Fruit fly (Drosophila melanogaster) whole organism, pupa: ENCODE data around the gene Gmap.

ENCODE experiments used
- CG10348 ChIP-seq: fragments of 200-800 bp; sonication (Bioruptor generic); IDR thresholded peaks from 2 replicates; pipeline ENCODE4 v1.3.6; 2022; ENCODE audit warnings: missing biosample characterization, missing genetic modification characterization
- CG12605 ChIP-seq: fragments of 200-800 bp; sonication (Bioruptor generic); IDR thresholded peaks from 2 replicates; pipeline ENCODE4 v1.3.6; 2022; ENCODE audit warnings: missing biosample characterization, missing genetic modification characterization
- CG13204 ChIP-seq: fragments of 200-800 bp; sonication (Bioruptor generic); optimal IDR thresholded peaks from 2 replicates; lab custom pipeline; 2018; ENCODE audit warnings: missing biosample characterization, mild to moderate bottlenecking, missing genetic modification characterization, moderate library complexity
- CG14655 ChIP-seq: fragments of 200-800 bp; sonication (Bioruptor generic); optimal IDR thresholded peaks from 3 replicates; lab custom pipeline; 2017; ENCODE audit warnings: mild to moderate bottlenecking, missing biosample characterization, missing genetic modification reagents, missing genetic modification characterization
- CG15710 ChIP-seq: fragments of 200-800 bp; sonication (Bioruptor generic); optimal IDR thresholded peaks from 2 replicates; lab custom pipeline; 2018; ENCODE audit warnings: missing biosample characterization, mild to moderate bottlenecking, missing genetic modification characterization, moderate library complexity
- CG17806 ChIP-seq: fragments of 200-800 bp; sonication (Bioruptor generic); optimal IDR thresholded peaks from 2 replicates; lab custom pipeline; 2018; ENCODE audit warnings: missing biosample characterization, mild to moderate bottlenecking, missing genetic modification characterization, moderate library complexity
- CG32121 ChIP-seq: fragments of 200-800 bp; sonication (Bioruptor generic); IDR thresholded peaks from 2 replicates; pipeline ENCODE4 v1.3.6; 2022; ENCODE audit warnings: missing biosample characterization, missing genetic modification characterization
- CG34367 ChIP-seq: fragments of 200-800 bp; sonication (Bioruptor generic); optimal IDR thresholded peaks from 2 replicates; lab custom pipeline; 2018; ENCODE audit warnings: missing biosample characterization, mild to moderate bottlenecking, missing genetic modification characterization
- CG4496 ChIP-seq: fragments of 200-800 bp; sonication (Bioruptor generic); IDR thresholded peaks from 3 replicates; pipeline ENCODE4 v1.3.6; 2022; ENCODE audit warnings: missing biosample characterization, missing genetic modification characterization
- CG8159 ChIP-seq: fragments of 200-800 bp; sonication (Bioruptor generic); optimal IDR thresholded peaks from 3 replicates; lab custom pipeline; 2018; ENCODE audit warnings: missing biosample characterization, mild to moderate bottlenecking, missing genetic modification characterization, moderate library complexity
- CG8301 ChIP-seq: fragments of 200-800 bp; sonication (Bioruptor generic); optimal IDR thresholded peaks from 2 replicates; lab custom pipeline; 2018; ENCODE audit warnings: missing biosample characterization, mild to moderate bottlenecking, missing genetic modification characterization
- CG9948 ChIP-seq: fragments of 200-800 bp; sonication (Bioruptor generic); optimal IDR thresholded peaks from 2 replicates; lab custom pipeline; 2018; ENCODE audit warnings: missing biosample characterization, mild to moderate bottlenecking, missing genetic modification characterization, moderate library complexity
- D1 ChIP-seq: fragments of 200-800 bp; sonication (Bioruptor generic); optimal IDR thresholded peaks from 2 replicates; lab custom pipeline; 2018; ENCODE audit warnings: missing biosample characterization, mild to moderate bottlenecking, missing genetic modification characterization, moderate library complexity
- EcR ChIP-seq: fragments of 200-800 bp; sonication (Bioruptor generic); optimal IDR thresholded peaks from 3 replicates; lab custom pipeline; 2019; ENCODE audit warnings: missing biosample characterization, missing genetic modification characterization, mild to moderate bottlenecking, moderate library complexity, missing genetic modification reagents
- Ets98B ChIP-seq: fragments of 200-800 bp; sonication (Bioruptor generic); IDR thresholded peaks from 2 replicates; pipeline ENCODE4 v1.3.6; 2022; ENCODE audit warnings: missing biosample characterization, missing genetic modification characterization
- Pif1A ChIP-seq: fragments of 200-800 bp; sonication (Bioruptor generic); optimal IDR thresholded peaks from 3 replicates; lab custom pipeline; 2016; ENCODE audit warnings: missing biosample characterization, missing genetic modification characterization
- Pif1B ChIP-seq: fragments of 200-800 bp; sonication (Bioruptor generic); optimal IDR thresholded peaks from 3 replicates; lab custom pipeline; 2016; ENCODE audit warnings: missing biosample characterization, missing genetic modification characterization
- Snoo ChIP-seq: fragments of 200-800 bp; sonication (Bioruptor generic); optimal IDR thresholded peaks from 3 replicates; lab custom pipeline; 2017; ENCODE audit warnings: missing biosample characterization, mild to moderate bottlenecking, missing genetic modification characterization, inconsistent platforms
- fd96Ca ChIP-seq: fragments of 200-800 bp; sonication (Bioruptor generic); IDR thresholded peaks from 3 replicates; pipeline ENCODE4 v1.3.6; 2022; ENCODE audit warnings: missing biosample characterization, missing genetic modification characterization
- gl ChIP-seq: fragments of 200-800 bp; sonication (Bioruptor generic); optimal IDR thresholded peaks from 2 replicates; lab custom pipeline; 2018; ENCODE audit warnings: missing biosample characterization, mild to moderate bottlenecking, missing genetic modification characterization
- rn ChIP-seq: fragments of 200-800 bp; sonication (Bioruptor generic); IDR thresholded peaks from 2 replicates; pipeline ENCODE4 v1.3.6; 2022; ENCODE audit warnings: missing biosample characterization, missing genetic modification characterization

The Gmap gene

dm6 chrX:15495600-15496379, 9.1 kb downstream of the Gmap start:
- TF ChIP-seq CG34367 (tag; lab: Kevin White, UChicago): no peak
- TF ChIP-seq Ets98B (GFP tag; lab: Robert Waterston, UW): no peak
- TF ChIP-seq CG12605 (GFP tag; lab: Robert Waterston, UW): no peak
- no peak for TF ChIP-seq CG4496 (GFP tag; lab: Robert Waterston, UW)
- no peak for TF ChIP-seq Snoo
- TF ChIP-seq EcR (GFP tag; lab: Kevin White, UChicago): no peak
- TF ChIP-seq CG10348: no peak
- TF ChIP-seq CG15710 (tag; lab: Kevin White, UChicago): no peak
- no peak for TF ChIP-seq CG8301 (tag; lab: Kevin White, UChicago)
- no peak for TF ChIP-seq CG14655 (GFP tag; lab: Kevin White, UChicago)

- TF ChIP-seq Ets98B (GFP tag; lab: Robert Waterston, UW) (no peak), CG14655 (GFP tag; lab: Kevin White, UChicago) (no peak), CG32121 (no peak), EcR (GFP tag; lab: Kevin White, UChicago) (no peak), CG8301 (tag; lab: Kevin White, UChicago) (no peak), CG10348 (no peak), CG4496 (GFP tag; lab: Robert Waterston, UW) (no peak), D1 (tag; lab: Kevin White, UChicago) (no peak), CG17806 (no peak), CG34367 (tag; lab: Kevin White, UChicago) (no peak), Pif1B (GFP tag; lab: Kevin White, UChicago) (no peak), CG12605 (GFP tag; lab: Robert Waterston, UW) (no peak), CG9948 (tag; lab: Kevin White, UChicago) (no peak), Snoo (no peak), rn (GFP tag; lab: Robert Waterston, UW) (no peak), gl (tag; lab: Kevin White, UChicago) (no peak), fd96Ca (no peak), CG8159 (no peak)
Observed at dm6 chrX:15496651-15497409, 10.1 kb downstream of the Gmap start.

dm6 chrX:15497440-15498271, 10.9 kb downstream of the Gmap start:
- no peak for TF ChIP-seq rn (GFP tag; lab: Robert Waterston, UW)
- TF ChIP-seq CG10348: no peak
- no peak for TF ChIP-seq CG32121
- TF ChIP-seq D1 (tag; lab: Kevin White, UChicago): no peak
- no peak for TF ChIP-seq fd96Ca
- TF ChIP-seq CG12605 (GFP tag; lab: Robert Waterston, UW): 0 out of 2 replicates have a peak, but pooled peaks have one; percentile 7
- TF ChIP-seq Pif1A (GFP tag; lab: Kevin White, UChicago): no peak
- TF ChIP-seq Pif1B (GFP tag; lab: Kevin White, UChicago): no peak
- no peak for TF ChIP-seq CG8301 (tag; lab: Kevin White, UChicago)
- no peak for TF ChIP-seq Snoo
- no peak for TF ChIP-seq CG4496 (GFP tag; lab: Robert Waterston, UW)
- TF ChIP-seq CG34367 (tag; lab: Kevin White, UChicago): no peak
- TF ChIP-seq CG13204 (GFP tag; lab: Kevin White, UChicago): peak; percentile 41
- TF ChIP-seq CG9948 (tag; lab: Kevin White, UChicago): no peak
- no peak for TF ChIP-seq CG14655 (GFP tag; lab: Kevin White, UChicago)
- no peak for TF ChIP-seq EcR (GFP tag; lab: Kevin White, UChicago)
- no peak for TF ChIP-seq Ets98B (GFP tag; lab: Robert Waterston, UW)
- TF ChIP-seq gl (tag; lab: Kevin White, UChicago): no peak
- TF ChIP-seq, all 21 proteins: peak for 2

DNA sequence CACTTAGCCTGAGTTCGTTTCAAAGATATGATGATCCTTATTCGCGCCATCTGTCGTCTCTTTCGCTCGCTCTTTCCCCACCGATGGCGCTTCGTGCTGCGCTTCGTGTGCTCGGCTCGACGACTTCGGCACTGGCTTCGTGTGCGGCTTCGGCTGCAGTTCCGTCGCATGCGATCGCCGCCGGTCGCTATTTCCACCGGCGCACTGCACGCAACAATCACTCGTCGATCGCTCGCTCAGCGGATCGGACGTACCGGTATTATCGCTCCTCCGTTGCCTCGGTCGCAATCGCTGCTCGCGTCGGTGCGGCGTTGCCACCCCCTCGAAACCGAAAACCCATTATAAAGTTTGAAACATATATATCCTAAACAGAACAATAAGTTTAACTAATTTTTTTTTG, 12.1 kb downstream of the Gmap start:
- TF ChIP-seq CG10348 (no peak), CG8159 (peak; percentile 25), Pif1A (GFP tag; lab: Kevin White, UChicago) (peak; percentile 51), CG15710 (tag; lab: Kevin White, UChicago) (peak; percentile 13), fd96Ca (0 out of 3 replicates have a peak, but pooled peaks have one; percentile 12), CG34367 (tag; lab: Kevin White, UChicago) (peak; percentile 3), gl (tag; lab: Kevin White, UChicago) (no peak), Ets98B (GFP tag; lab: Robert Waterston, UW) (peak; percentile 48; the same call in 1 of the 2 replicates), Snoo (peak; percentile 13), Pif1B (GFP tag; lab: Kevin White, UChicago) (peak; percentile 13), CG9948 (tag; lab: Kevin White, UChicago) (no peak), CG12605 (GFP tag; lab: Robert Waterston, UW) (no peak), CG4496 (GFP tag; lab: Robert Waterston, UW) (peak; percentile 87), CG14655 (GFP tag; lab: Kevin White, UChicago) (no peak), EcR (GFP tag; lab: Kevin White, UChicago) (no peak), CG13204 (GFP tag; lab: Kevin White, UChicago) (peak; percentile 52), rn (GFP tag; lab: Robert Waterston, UW) (no peak)
